Fruit fly (Drosophila melanogaster): ENCODE measurements around the gene Traf6.

Traf6 gene

dm6 chrX:8192191-8192590 is 35.0 kb upstream of the Traf6 start:
- no peak for TF ChIP-seq CG32121 (GFP tag; IDR thresholded peaks at IDR 0.05)
- no peak for TF ChIP-seq Snoo (tag; optimal IDR thresholded peaks at IDR 0.05)
- TF ChIP-seq EcR (GFP tag; optimal IDR thresholded peaks at IDR 0.05): no peak
- TF ChIP-seq Pif1B (GFP tag; optimal IDR thresholded peaks at IDR 0.05): no peak
- no peak for TF ChIP-seq D1 (tag; optimal IDR thresholded peaks at IDR 0.05)
- TF ChIP-seq CG8159 (tag; optimal IDR thresholded peaks at IDR 0.05): no peak
- no peak for TF ChIP-seq CG9948 (tag; optimal IDR thresholded peaks at IDR 0.05)
- no peak for TF ChIP-seq CG14655 (GFP tag; optimal IDR thresholded peaks at IDR 0.05)

dm6 chrX:8179858-8180257 is 22.7 kb upstream of the Traf6 start:
- TF ChIP-seq CG17806 (tag; optimal IDR thresholded peaks at IDR 0.05) (no peak), CG8301 (tag; optimal IDR thresholded peaks at IDR 0.05) (no peak), Pif1B (GFP tag; optimal IDR thresholded peaks at IDR 0.05) (no peak), CG12605 (GFP tag; IDR thresholded peaks at IDR 0.05) (no peak), fd96Ca (GFP tag; IDR thresholded peaks at IDR 0.05) (no peak), EcR (GFP tag; optimal IDR thresholded peaks at IDR 0.05) (no peak), Pif1A (GFP tag; optimal IDR thresholded peaks at IDR 0.05) (no peak), CG32121 (GFP tag; IDR thresholded peaks at IDR 0.05) (no peak), CG9948 (tag; optimal IDR thresholded peaks at IDR 0.05) (no peak), CG13204 (GFP tag; optimal IDR thresholded peaks at IDR 0.05) (no peak), Snoo (tag; optimal IDR thresholded peaks at IDR 0.05) (no peak), rn (GFP tag; IDR thresholded peaks at IDR 0.05) (no peak), CG10348 (GFP tag; IDR thresholded peaks at IDR 0.05) (no peak)

- TF ChIP-seq CG34367 (tag; optimal IDR thresholded peaks at IDR 0.05): no peak
- no peak for TF ChIP-seq Ets98B (GFP tag; IDR thresholded peaks at IDR 0.05)
- no peak for TF ChIP-seq gl (tag; optimal IDR thresholded peaks at IDR 0.05)
- no peak for TF ChIP-seq D1 (tag; optimal IDR thresholded peaks at IDR 0.05)
- TF ChIP-seq CG9948 (tag; optimal IDR thresholded peaks at IDR 0.05): no peak
Measured at dm6 chrX:8178989-8179388, 21.8 kb upstream of the Traf6 start.

dm6 chrX:8178165-8178955 is 21.2 kb upstream of the Traf6 start, which contains the start of gene sdt:
Gene sdt (plus strand): TSS chrX:8178549.
- TF ChIP-seq CG8159 (tag; optimal IDR thresholded peaks at IDR 0.05) (peak; percentile 20), CG4496 (GFP tag; IDR thresholded peaks at IDR 0.05) (no peak), CG14655 (GFP tag; optimal IDR thresholded peaks at IDR 0.05) (no peak), CG34367 (tag; optimal IDR thresholded peaks at IDR 0.05) (no peak), Pif1B (GFP tag; optimal IDR thresholded peaks at IDR 0.05) (no peak), CG9948 (tag; optimal IDR thresholded peaks at IDR 0.05) (no peak), gl (tag; optimal IDR thresholded peaks at IDR 0.05) (no peak), CG10348 (GFP tag; IDR thresholded peaks at IDR 0.05) (no peak), CG17806 (tag; optimal IDR thresholded peaks at IDR 0.05) (no peak), CG13204 (GFP tag; optimal IDR thresholded peaks at IDR 0.05) (peak; percentile 69), CG32121 (GFP tag; IDR thresholded peaks at IDR 0.05) (no peak), Pif1A (GFP tag; optimal IDR thresholded peaks at IDR 0.05) (no peak), Snoo (tag; optimal IDR thresholded peaks at IDR 0.05) (no peak)

dm6 chrX:8177742-8178141 is 20.6 kb upstream of the Traf6 start:
- TF ChIP-seq Pif1B (GFP tag; optimal IDR thresholded peaks at IDR 0.05) (no peak), Ets98B (GFP tag; IDR thresholded peaks at IDR 0.05) (no peak), rn (GFP tag; IDR thresholded peaks at IDR 0.05) (no peak), Pif1A (GFP tag; optimal IDR thresholded peaks at IDR 0.05) (no peak), CG34367 (tag; optimal IDR thresholded peaks at IDR 0.05) (no peak), fd96Ca (GFP tag; IDR thresholded peaks at IDR 0.05) (peak; percentile 11; the same call in 1 of the 3 replicates), gl (tag; optimal IDR thresholded peaks at IDR 0.05) (no peak), CG13204 (GFP tag; optimal IDR thresholded peaks at IDR 0.05) (peak; percentile 85), CG8159 (tag; optimal IDR thresholded peaks at IDR 0.05) (no peak), CG12605 (GFP tag; IDR thresholded peaks at IDR 0.05) (peak; percentile 15; the same call in 1 of the 2 replicates), CG17806 (tag; optimal IDR thresholded peaks at IDR 0.05) (no peak), D1 (tag; optimal IDR thresholded peaks at IDR 0.05) (no peak), CG14655 (GFP tag; optimal IDR thresholded peaks at IDR 0.05) (no peak), CG4496 (GFP tag; IDR thresholded peaks at IDR 0.05) (no peak), EcR (GFP tag; optimal IDR thresholded peaks at IDR 0.05) (no peak), Snoo (tag; optimal IDR thresholded peaks at IDR 0.05) (no peak), CG10348 (GFP tag; IDR thresholded peaks at IDR 0.05) (no peak), CG32121 (GFP tag; IDR thresholded peaks at IDR 0.05) (no peak)

dm6 chrX:8177030-8177349 is 19.8 kb upstream of the Traf6 start, which contains the start of gene slpr:
Gene slpr (minus strand): TSS chrX:8177185.
- no peak for TF ChIP-seq CG15710 (tag; optimal IDR thresholded peaks at IDR 0.05)
- no peak for TF ChIP-seq rn (GFP tag; IDR thresholded peaks at IDR 0.05)
- no peak for TF ChIP-seq CG8301 (tag; optimal IDR thresholded peaks at IDR 0.05)
- TF ChIP-seq Pif1A (GFP tag; optimal IDR thresholded peaks at IDR 0.05): no peak
- no peak for TF ChIP-seq CG32121 (GFP tag; IDR thresholded peaks at IDR 0.05)
- no peak for TF ChIP-seq CG14655 (GFP tag; optimal IDR thresholded peaks at IDR 0.05)
- TF ChIP-seq CG13204 (GFP tag; optimal IDR thresholded peaks at IDR 0.05): no peak
- TF ChIP-seq CG10348 (GFP tag; IDR thresholded peaks at IDR 0.05): no peak
- TF ChIP-seq Snoo (tag; optimal IDR thresholded peaks at IDR 0.05): no peak
- no peak for TF ChIP-seq CG34367 (tag; optimal IDR thresholded peaks at IDR 0.05)
- no peak for TF ChIP-seq CG4496 (GFP tag; IDR thresholded peaks at IDR 0.05)
- TF ChIP-seq D1 (tag; optimal IDR thresholded peaks at IDR 0.05): no peak
- TF ChIP-seq EcR (GFP tag; optimal IDR thresholded peaks at IDR 0.05): no peak
- no peak for TF ChIP-seq Ets98B (GFP tag; IDR thresholded peaks at IDR 0.05)
- no peak for TF ChIP-seq CG17806 (tag; optimal IDR thresholded peaks at IDR 0.05)
- no peak for TF ChIP-seq CG12605 (GFP tag; IDR thresholded peaks at IDR 0.05)
- TF ChIP-seq CG8159 (tag; optimal IDR thresholded peaks at IDR 0.05): no peak
- no peak for TF ChIP-seq fd96Ca (GFP tag; IDR thresholded peaks at IDR 0.05)

Measured in whole organism, pupa.